Worm (Caenorhabditis elegans) whole organism, L3 larva: Measurements from ENCODE around the gene tag-290.
A peak's percentile ranks its signal among the peaks of the same experiment; 100 is the strongest.

Source experiments
- ceh-82 ChIP-seq: fragments of 150-350 bp; optimal IDR thresholded peaks from 2 replicates; lab custom pipeline; 2014; ENCODE audit warnings: missing biosample characterization, missing genetic modification characterization
- elt-3 ChIP-seq, 3 experiments: fragments of 150-350 bp in 1 of 3; sonication (generic microtip) in 2 of 3; optimal IDR thresholded peaks; 2 replicates in 2 of 3; 4 replicates in 1 of 3; lab custom pipeline; 2014 to 2017; ENCODE audit warnings: missing biosample characterization in 3 of 3, missing genetic modification characterization in 3 of 3
- nfya-1 ChIP-seq: sonication (generic microtip); optimal IDR thresholded peaks from 2 replicates; lab custom pipeline; 2017; ENCODE audit warnings: missing genetic modification characterization, mild to moderate bottlenecking, missing compliant biosample characterization, antibody characterized with exemption, moderate library complexity; ENCODE audit not compliant: insufficient read depth
- nhr-23 ChIP-seq: fragments of 150-350 bp; optimal IDR thresholded peaks from 2 replicates; lab custom pipeline; 2014; ENCODE audit warnings: missing biosample characterization, missing genetic modification reagents, missing genetic modification characterization
- nhr-77 ChIP-seq: fragments of 150-350 bp; optimal IDR thresholded peaks from 2 replicates; lab custom pipeline; 2014; ENCODE audit warnings: missing biosample characterization, missing genetic modification characterization
- pha-4 ChIP-seq: fragments of 150-350 bp; optimal IDR thresholded peaks from 2 replicates; lab custom pipeline; 2014; ENCODE audit warnings: missing biosample characterization, missing genetic modification reagents, missing genetic modification characterization
- pqm-1 ChIP-seq: fragments of 150-350 bp; optimal IDR thresholded peaks from 2 replicates; lab custom pipeline; 2017; ENCODE audit warnings: missing biosample characterization, missing genetic modification characterization, inconsistent platforms
- ztf-11 ChIP-seq: fragments of 150-350 bp; optimal IDR thresholded peaks from 2 replicates; lab custom pipeline; 2014; ENCODE audit warnings: missing biosample characterization, missing genetic modification characterization

ce11 chrV:11610481-11610880, 2.6 kb upstream of the tag-290 start, which contains the start of gene sas-5:
- TF ChIP-seq elt-3 (tag; optimal IDR thresholded peaks at IDR 0.05; lab: Kevin White, UChicago) (no peak), pha-4 (no peak), pqm-1 (tag; lab: Kevin White, UChicago) (no peak), ztf-11 (tag; lab: Kevin White, UChicago) (peak; percentile 29), nfya-1 (peak; percentile 65), nhr-77 (tag; lab: Kevin White, UChicago) (no peak), ceh-82 (tag; lab: Kevin White, UChicago) (peak; percentile 83), nhr-23 (tag; lab: Kevin White, UChicago) (peak; percentile 73)
